Fruit fly (Drosophila melanogaster): ENCODE measurements around the gene CG33552.

dm6 chr2L:16645479-16646302 lies 36.6 kb upstream of the CG33552 start:
- TF ChIP-seq pan (optimal IDR thresholded peaks at IDR 0.05) (no peak), psq (optimal IDR thresholded peaks at IDR 0.05) (no peak), usp (GFP tag; optimal IDR thresholded peaks at IDR 0.05) (no peak)
